Fruit fly (Drosophila melanogaster) whole organism, embryonic: Measurements from ENCODE around the gene CG4586.

Experiments
- Antp ChIP-seq: fragments of 200-800 bp; sonication (Bioruptor generic); optimal IDR thresholded peaks from 3 replicates; lab custom pipeline; 2016; ENCODE audit warnings: missing biosample characterization, missing genetic modification characterization
- Blimp-1 ChIP-seq: fragments of 200-800 bp; sonication (Bioruptor generic); optimal IDR thresholded peaks from 3 replicates; lab custom pipeline; 2018; ENCODE audit warnings: missing biosample characterization, missing genetic modification characterization, mild to moderate bottlenecking, moderate library complexity, missing genetic modification reagents
- CG10321 ChIP-seq: fragments of 200-800 bp; sonication (Bioruptor generic); IDR thresholded peaks from 2 replicates; pipeline ENCODE4 v1.3.6; 2022; ENCODE audit warnings: missing biosample characterization, missing genetic modification characterization
- CG11504 ChIP-seq: fragments of 200-800 bp; sonication (Bioruptor generic); optimal IDR thresholded peaks from 3 replicates; lab custom pipeline; 2019; ENCODE audit warnings: missing biosample characterization, mild to moderate bottlenecking, missing genetic modification characterization, moderate library complexity
- CG12104 ChIP-seq: fragments of 200-800 bp; sonication (Bioruptor generic); optimal IDR thresholded peaks from 3 replicates; lab custom pipeline; 2016; ENCODE audit warnings: missing biosample characterization, missing genetic modification characterization
- CG13424 ChIP-seq: fragments of 200-800 bp; sonication (Bioruptor generic); optimal IDR thresholded peaks from 2 replicates; lab custom pipeline; 2019; ENCODE audit warnings: missing biosample characterization, mild to moderate bottlenecking, missing genetic modification characterization, moderate library complexity
- CG13775 ChIP-seq: fragments of 200-800 bp; sonication (Bioruptor generic); optimal IDR thresholded peaks from 3 replicates; lab custom pipeline; 2017; ENCODE audit warnings: missing biosample characterization, mild to moderate bottlenecking, missing genetic modification characterization
- CG13894 ChIP-seq: fragments of 200-800 bp; sonication (Bioruptor generic); optimal IDR thresholded peaks from 3 replicates; lab custom pipeline; 2018; ENCODE audit warnings: missing biosample characterization, mild to moderate bottlenecking, missing genetic modification characterization, moderate library complexity
- CG16813 ChIP-seq: fragments of 200-800 bp; sonication (Bioruptor generic); IDR thresholded peaks from 3 replicates; pipeline ENCODE4 v1.3.6; 2022; ENCODE audit warnings: missing biosample characterization, missing genetic modification characterization; ENCODE audit not compliant: partially characterized antibody
- CG17186 ChIP-seq: fragments of 200-800 bp; sonication (Bioruptor generic); optimal IDR thresholded peaks from 3 replicates; lab custom pipeline; 2017; ENCODE audit warnings: missing biosample characterization, missing genetic modification reagents, missing genetic modification characterization
- CG17568 ChIP-seq: fragments of 200-800 bp; sonication (Bioruptor generic); optimal IDR thresholded peaks from 2 replicates; lab custom pipeline; 2018; ENCODE audit warnings: missing biosample characterization, mild to moderate bottlenecking, missing genetic modification characterization, moderate library complexity
- CG18011 ChIP-seq: fragments of 200-800 bp; sonication (Bioruptor generic); optimal IDR thresholded peaks from 2 replicates; lab custom pipeline; 2017; ENCODE audit warnings: missing biosample characterization, missing genetic modification characterization, mild to moderate bottlenecking, moderate library complexity, missing genotype
- CG18619 ChIP-seq: fragments of 200-800 bp; sonication (Bioruptor generic); optimal IDR thresholded peaks from 3 replicates; lab custom pipeline; 2017; ENCODE audit warnings: missing biosample characterization, mild to moderate bottlenecking, missing genetic modification characterization
- CG30403 ChIP-seq: fragments of 200-800 bp; sonication (Bioruptor generic); optimal IDR thresholded peaks from 3 replicates; lab custom pipeline; 2016; ENCODE audit warnings: missing biosample characterization, missing genetic modification characterization
- CG3838 ChIP-seq: fragments of 200-800 bp; sonication (Bioruptor generic); optimal IDR thresholded peaks from 3 replicates; lab custom pipeline; 2016; ENCODE audit warnings: missing biosample characterization, missing genetic modification characterization
- CG9609 ChIP-seq: fragments of 200-800 bp; sonication (Bioruptor generic); optimal IDR thresholded peaks from 3 replicates; lab custom pipeline; 2016; ENCODE audit warnings: missing biosample characterization, missing genetic modification characterization
- CG9932 ChIP-seq: fragments of 200-800 bp; sonication (Bioruptor generic); IDR thresholded peaks from 2 replicates; pipeline ENCODE4 v1.3.6; 2022; ENCODE audit warnings: missing biosample characterization, missing genetic modification characterization
- CHES-1-like ChIP-seq: fragments of 200-800 bp; sonication (Bioruptor generic); optimal IDR thresholded peaks from 2 replicates; lab custom pipeline; 2016; ENCODE audit warnings: missing biosample characterization, missing genetic modification characterization
- CTCF ChIP-seq: fragments of 200-800 bp; sonication (Bioruptor generic); optimal IDR thresholded peaks from 2 replicates; lab custom pipeline; 2017; ENCODE audit warnings: missing biosample characterization, mild to moderate bottlenecking, missing genetic modification characterization, moderate library complexity
- Chrac-16 ChIP-seq: fragments of 200-800 bp; sonication (Bioruptor generic); optimal IDR thresholded peaks from 3 replicates; lab custom pipeline; 2016; ENCODE audit warnings: missing biosample characterization, missing genetic modification characterization
- Dad ChIP-seq: fragments of 200-800 bp; sonication (Bioruptor generic); optimal IDR thresholded peaks from 3 replicates; lab custom pipeline; 2016; ENCODE audit warnings: missing biosample characterization, missing genetic modification characterization
- Dbx ChIP-seq: fragments of 200-800 bp; sonication (Bioruptor generic); IDR thresholded peaks from 3 replicates; pipeline ENCODE4 v1.3.6; 2022; ENCODE audit warnings: missing biosample characterization, missing genetic modification characterization
- ERR ChIP-seq: fragments of 200-800 bp; sonication (Bioruptor generic); optimal IDR thresholded peaks from 2 replicates; lab custom pipeline; 2016; ENCODE audit warnings: missing biosample characterization, missing genetic modification characterization
- Ets97D ChIP-seq: fragments of 200-800 bp; sonication (Bioruptor generic); optimal IDR thresholded peaks from 3 replicates; lab custom pipeline; 2016; ENCODE audit warnings: missing biosample characterization, missing genetic modification characterization
- HmgZ ChIP-seq: fragments of 200-800 bp; sonication (Bioruptor generic); optimal IDR thresholded peaks from 2 replicates; lab custom pipeline; 2018; ENCODE audit warnings: missing biosample characterization, mild to moderate bottlenecking, missing genetic modification characterization
- Hr39 ChIP-seq: fragments of >200 bp; optimal IDR thresholded peaks from 2 replicates; lab custom pipeline; 2017
- MBD-R2 ChIP-seq: fragments of 200-800 bp; sonication (Bioruptor generic); IDR thresholded peaks from 2 replicates; pipeline ENCODE4 v1.3.6; 2022; ENCODE audit warnings: missing biosample characterization, missing genetic modification characterization
- MESR4 ChIP-seq: fragments of 200-800 bp; sonication (Bioruptor generic); optimal IDR thresholded peaks from 2 replicates; lab custom pipeline; 2018; ENCODE audit warnings: missing biosample characterization, mild to moderate bottlenecking, missing genetic modification characterization, moderate library complexity
- Nf-YA ChIP-seq: fragments of 200-800 bp; sonication (Bioruptor generic); IDR thresholded peaks from 2 replicates; pipeline ENCODE4 v1.3.6; 2022; ENCODE audit warnings: missing biosample characterization, missing genetic modification characterization
- Nf-YB ChIP-seq: fragments of 200-800 bp; sonication (Bioruptor generic); optimal IDR thresholded peaks from 3 replicates; lab custom pipeline; 2019; ENCODE audit warnings: missing biosample characterization, mild to moderate bottlenecking, missing genetic modification characterization, moderate library complexity
- Nf-YC ChIP-seq: fragments of 200-800 bp; optimal IDR thresholded peaks from 3 replicates; lab custom pipeline; 2019; ENCODE audit warnings: missing biosample characterization, mild to moderate bottlenecking, missing genetic modification characterization, moderate library complexity
- NfI ChIP-seq: fragments of 200-800 bp; sonication (Bioruptor generic); optimal IDR thresholded peaks from 3 replicates; lab custom pipeline; 2018; ENCODE audit warnings: missing biosample characterization, mild to moderate bottlenecking, missing genetic modification characterization, moderate library complexity
- PHDP ChIP-seq: fragments of 200-800 bp; sonication (Bioruptor generic); optimal IDR thresholded peaks from 3 replicates; lab custom pipeline; 2018; ENCODE audit warnings: missing biosample characterization, mild to moderate bottlenecking, missing genetic modification characterization, moderate library complexity
- Sin3A ChIP-seq: fragments of >200 bp; optimal IDR thresholded peaks from 2 replicates; lab custom pipeline; 2018
- al ChIP-seq: fragments of 200-800 bp; sonication (Bioruptor generic); IDR thresholded peaks from 2 replicates; pipeline ENCODE4 v1.3.6; 2022; ENCODE audit warnings: missing biosample characterization, missing genetic modification characterization
- aop ChIP-seq: fragments of 200-800 bp; sonication (Bioruptor generic); IDR thresholded peaks from 2 replicates; pipeline ENCODE4 v1.3.6; 2022; ENCODE audit warnings: missing biosample characterization, missing genetic modification characterization
- bbx ChIP-seq: fragments of 200-800 bp; sonication (Bioruptor generic); IDR thresholded peaks from 2 replicates; pipeline ENCODE4 v1.3.6; 2022; ENCODE audit warnings: missing biosample characterization, missing genetic modification characterization; ENCODE audit not compliant: partially characterized antibody
- bowl ChIP-seq: fragments of 200-800 bp; sonication (Bioruptor generic); IDR thresholded peaks from 2 replicates; pipeline ENCODE4 v1.3.6; 2022; ENCODE audit warnings: missing biosample characterization, missing genetic modification characterization
- br ChIP-seq: fragments of >200 bp; optimal IDR thresholded peaks from 2 replicates; lab custom pipeline; 2017
- cato ChIP-seq: fragments of 200-800 bp; sonication (Bioruptor generic); optimal IDR thresholded peaks from 2 replicates; lab custom pipeline; 2016; ENCODE audit warnings: missing biosample characterization, missing genetic modification characterization, borderline replicate concordance
- dmrt11E ChIP-seq: fragments of 200-800 bp; sonication (Bioruptor generic); optimal IDR thresholded peaks from 3 replicates; lab custom pipeline; 2018; ENCODE audit warnings: missing biosample characterization, mild to moderate bottlenecking, missing genetic modification characterization, moderate library complexity
- exex ChIP-seq: fragments of 200-800 bp; sonication (Bioruptor generic); optimal IDR thresholded peaks from 4 replicates; lab custom pipeline; 2018; ENCODE audit warnings: missing biosample characterization, mild to moderate bottlenecking, missing genetic modification characterization, moderate library complexity
- fd64A ChIP-seq: fragments of 200-800 bp; sonication (Bioruptor generic); optimal IDR thresholded peaks from 3 replicates; lab custom pipeline; 2018; ENCODE audit warnings: missing biosample characterization, mild to moderate bottlenecking, missing genetic modification characterization
- fd96Cb ChIP-seq: fragments of 200-800 bp; sonication (Bioruptor generic); optimal IDR thresholded peaks from 2 replicates; lab custom pipeline; 2018; ENCODE audit warnings: missing biosample characterization, mild to moderate bottlenecking, missing genetic modification characterization, moderate library complexity
- gce ChIP-seq: fragments of 200-800 bp; sonication (Bioruptor generic); IDR thresholded peaks from 3 replicates; pipeline ENCODE4 v1.3.6; 2022; ENCODE audit warnings: missing biosample characterization, missing genetic modification characterization
- ind ChIP-seq: fragments of 200-800 bp; sonication (Bioruptor generic); optimal IDR thresholded peaks from 3 replicates; lab custom pipeline; 2016; ENCODE audit warnings: missing biosample characterization, missing genetic modification characterization
- jumu ChIP-seq: fragments of 200-800 bp; sonication (Bioruptor generic); optimal IDR thresholded peaks from 3 replicates; lab custom pipeline; 2016; ENCODE audit warnings: missing biosample characterization, missing genetic modification characterization
- lilli ChIP-seq: fragments of 200-800 bp; sonication (Bioruptor generic); optimal IDR thresholded peaks from 3 replicates; lab custom pipeline; 2016; ENCODE audit warnings: missing biosample characterization, missing genetic modification characterization
- maf-S ChIP-seq: fragments of 200-800 bp; sonication (Bioruptor generic); optimal IDR thresholded peaks from 2 replicates; lab custom pipeline; 2016; ENCODE audit warnings: missing biosample characterization, missing genetic modification characterization
- pita ChIP-seq: fragments of 200-800 bp; sonication (Bioruptor generic); optimal IDR thresholded peaks from 2 replicates; lab custom pipeline; 2017; ENCODE audit warnings: missing biosample characterization, mild to moderate bottlenecking, missing genetic modification characterization
- sim ChIP-seq: fragments of 200-800 bp; sonication (Bioruptor generic); IDR thresholded peaks from 2 replicates; pipeline ENCODE4 v1.3.6; 2022; ENCODE audit warnings: missing biosample characterization, missing genetic modification characterization
- stc ChIP-seq: fragments of 200-800 bp; sonication (Bioruptor generic); IDR thresholded peaks from 2 replicates; pipeline ENCODE4 v1.3.6; 2022; ENCODE audit warnings: missing biosample characterization, missing genetic modification characterization
- unpg ChIP-seq: fragments of 200-800 bp; sonication (Bioruptor generic); optimal IDR thresholded peaks from 3 replicates; lab custom pipeline; 2018; ENCODE audit warnings: missing biosample characterization, mild to moderate bottlenecking, missing genetic modification characterization, moderate library complexity

CG4586 gene

dm6 chrX:6973340-6973739 lies 3.6 kb downstream of the CG4586 start, which contains the start of gene CG3040 (continued):
- TF ChIP-seq gce (0 out of 3 replicates have a peak, but pooled peaks have one; percentile 16), CG3838 (GFP tag; lab: Kevin White, UChicago) (no peak), Nf-YB (GFP tag; lab: Kevin White, UChicago) (no peak), maf-S (GFP tag; lab: Kevin White, UChicago) (no peak), CTCF (GFP tag; lab: Kevin White, UChicago) (peak; percentile 42), al (0 out of 2 replicates have a peak, but pooled peaks have one; percentile 25), ind (GFP tag; lab: Kevin White, UChicago) (peak; percentile 35), pita (GFP tag; lab: Kevin White, UChicago) (peak; percentile 86), fd96Cb (tag; lab: Kevin White, UChicago) (peak; percentile 10), Sin3A (no peak), CG12104 (no peak), Antp (GFP tag; lab: Kevin White, UChicago) (peak; percentile 27), Dad (GFP tag; lab: Kevin White, UChicago) (no peak), CG30403 (GFP tag; lab: Kevin White, UChicago) (peak; percentile 56), fd64A (GFP tag; lab: Kevin White, UChicago) (no peak), CHES-1-like (GFP tag; lab: Kevin White, UChicago) (no peak), CG13894 (peak; percentile 62), Hr39 (lab: Kevin White, UChicago) (no peak), CG11504 (tag; lab: Kevin White, UChicago) (peak; percentile 48), CG18011 (GFP tag; lab: Kevin White, UChicago) (no peak), unpg (GFP tag; lab: Kevin White, UChicago) (peak; percentile 48), bbx (no peak), CG17186 (GFP tag; lab: Kevin White, UChicago) (no peak), br (lab: Kevin White, UChicago) (no peak), aop (GFP tag; lab: Robert Waterston, UW) (no peak), CG10321 (GFP tag; lab: Robert Waterston, UW) (no peak), Chrac-16 (peak; percentile 29), NfI (GFP tag; lab: Kevin White, UChicago) (peak; percentile 28), lilli (GFP tag; lab: Kevin White, UChicago) (peak; percentile 52), CG9932 (GFP tag; lab: Robert Waterston, UW) (peak; percentile 67), CG13775 (GFP tag; lab: Kevin White, UChicago) (peak; percentile 22), MBD-R2 (peak; percentile 63), Dbx (GFP tag; lab: Robert Waterston, UW) (0 out of 3 replicates have a peak, but pooled peaks have one; percentile 38), Nf-YA (GFP tag; lab: Robert Waterston, UW) (no peak), PHDP (peak; percentile 28), CG18619 (GFP tag; lab: Kevin White, UChicago) (peak; percentile 21), CG16813 (GFP tag; lab: Robert Waterston, UW) (no peak), bowl (GFP tag; lab: Robert Waterston, UW) (no peak), exex (tag; lab: Kevin White, UChicago) (no peak), Ets97D (GFP tag; lab: Kevin White, UChicago) (peak; percentile 59), stc (GFP tag; lab: Robert Waterston, UW) (peak; percentile 41; the same call in 1 of the 2 replicates), CG13424 (peak; percentile 39), CG9609 (GFP tag; lab: Kevin White, UChicago) (no peak), HmgZ (peak; percentile 66), ERR (GFP tag; lab: Kevin White, UChicago) (no peak), Blimp-1 (peak; percentile 24), cato (GFP tag; lab: Kevin White, UChicago) (no peak), sim (GFP tag; lab: Robert Waterston, UW) (no peak), Nf-YC (tag; lab: Kevin White, UChicago) (peak; percentile 5), CG17568 (GFP tag; lab: Kevin White, UChicago) (peak; percentile 32), jumu (no peak), MESR4 (GFP tag; lab: Kevin White, UChicago) (no peak), dmrt11E (no peak)
